Worm (Caenorhabditis elegans): ENCODE data around the gene C33F10.14.

DNA sequence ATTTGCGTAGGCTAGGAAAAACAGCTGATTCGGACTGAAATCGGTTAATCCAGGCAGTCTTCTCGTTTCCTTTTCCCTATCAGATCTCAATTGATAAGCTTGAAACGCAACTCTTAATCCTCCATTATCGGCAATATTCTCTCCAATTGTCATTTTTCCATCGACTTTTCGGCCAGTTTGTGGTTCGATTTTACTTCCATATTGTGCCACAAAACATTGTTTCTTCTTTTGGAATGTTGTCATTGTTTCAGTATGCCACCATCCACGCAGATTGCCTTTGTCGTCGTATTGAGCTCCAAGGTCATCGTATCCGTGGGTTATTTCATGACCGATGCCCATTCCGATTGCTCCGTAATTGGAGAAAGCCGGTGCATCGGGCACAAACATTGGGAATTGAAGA is 21.4 kb upstream of the C33F10.14 start:
- TF ChIP-seq ama-1 (optimal IDR thresholded peaks at IDR 0.05) (no peak), pag-3 (tag; optimal IDR thresholded peaks at IDR 0.05; ENCODE audit: borderline replicate concordance, insufficient read depth) (no peak), ceh-82 (tag; optimal IDR thresholded peaks at IDR 0.05) (no peak)

Data from whole organism, L1 larva.